Worm (Caenorhabditis elegans) whole organism, young adult: ENCODE results near the gene F26F4.8.

Experiments used
- F23B12.7 ChIP-seq: sonication (generic microtip); optimal IDR thresholded peaks from 2 replicates; lab custom pipeline; 2017; ENCODE audit warnings: missing genetic modification characterization, mild to moderate bottlenecking, missing compliant biosample characterization, antibody characterized with exemption, moderate library complexity; ENCODE audit not compliant: insufficient read depth
- F49E8.2 ChIP-seq: sonication (generic microtip); optimal IDR thresholded peaks from 3 replicates; lab custom pipeline; 2017; ENCODE audit warnings: missing genetic modification characterization, mild to moderate bottlenecking, missing compliant biosample characterization, antibody characterized with exemption, moderate library complexity; ENCODE audit not compliant: insufficient read depth
- F55B11.4 ChIP-seq: sonication (generic microtip); optimal IDR thresholded peaks from 2 replicates; lab custom pipeline; 2016; ENCODE audit warnings: missing compliant biosample characterization, missing genetic modification characterization, borderline replicate concordance; ENCODE audit not compliant: insufficient read depth
- F57A8.1 ChIP-seq: fragments of 200-800 bp; sonication (Bioruptor generic); optimal IDR thresholded peaks from 2 replicates; lab custom pipeline; 2018; ENCODE audit warnings: mild to moderate bottlenecking, missing genetic modification characterization, moderate library complexity, missing compliant biosample characterization
- attf-3 ChIP-seq: fragments of 200-800 bp; sonication (Bioruptor generic); conservative IDR thresholded peaks from 2 replicates; pipeline ENCODE4 v1.3.6; 2022; ENCODE audit warnings: missing genetic modification reagents, missing genetic modification characterization, missing compliant biosample characterization
- cebp-2 ChIP-seq: fragments of 200-800 bp; sonication (Bioruptor generic); IDR thresholded peaks from 2 replicates; pipeline ENCODE4 v1.3.6; 2022; ENCODE audit warnings: missing genetic modification characterization, missing compliant biosample characterization
- dpl-1 ChIP-seq: fragments of 150-350 bp; optimal IDR thresholded peaks from 2 replicates; lab custom pipeline; 2014; ENCODE audit warnings: missing biosample characterization, missing genetic modification reagents, missing genetic modification characterization
- let-607 ChIP-seq, 2 experiments: fragments of 200-800 bp in 1 of 2; sonication (Bioruptor generic) in 1 of 2; sonication (generic microtip) in 1 of 2; optimal IDR thresholded peaks; 2 replicates each; lab custom pipeline; 2016 to 2018; ENCODE audit warnings: mild to moderate bottlenecking in 2 of 2, missing compliant biosample characterization in 2 of 2, missing genetic modification characterization in 2 of 2, moderate library complexity in 2 of 2, missing genotype in 1 of 2
- nfya-1 ChIP-seq: sonication (generic microtip); optimal IDR thresholded peaks from 2 replicates; lab custom pipeline; 2017; ENCODE audit warnings: antibody characterized with exemption, missing compliant biosample characterization, missing genetic modification characterization, borderline replicate concordance; ENCODE audit not compliant: insufficient read depth
- nfya-2 ChIP-seq: fragments of 200-800 bp; sonication (Bioruptor generic); IDR thresholded peaks from 2 replicates; pipeline ENCODE4 v1.3.6; 2022; ENCODE audit warnings: missing genetic modification reagents, missing genetic modification characterization, missing compliant biosample characterization
- pha-4 ChIP-seq: fragments of 150-350 bp; sonication (generic microtip); optimal IDR thresholded peaks from 2 replicates; lab custom pipeline; 2014; ENCODE audit warnings: missing biosample characterization, missing genetic modification reagents, missing genetic modification characterization
- snpc-4 ChIP-seq, 5 experiments: fragments of 150-350 bp in 1 of 5; sonication (generic microtip) in 4 of 5; optimal IDR thresholded peaks; 2 replicates each; lab custom pipeline; 2014 to 2018; ENCODE audit warnings: missing genetic modification characterization in 5 of 5, missing biosample characterization in 3 of 5, antibody characterized with exemption in 2 of 5, mild to moderate bottlenecking in 2 of 5, missing compliant biosample characterization in 2 of 5, missing genotype in 2 of 5, moderate library complexity in 2 of 5, missing genetic modification reagents in 1 of 5
- unc-62 ChIP-seq: fragments of 150-350 bp; optimal IDR thresholded peaks from 2 replicates; lab custom pipeline; 2014; ENCODE audit warnings: missing biosample characterization, missing genetic modification reagents, missing genetic modification characterization

- TF ChIP-seq F23B12.7 (no peak), unc-62 (GFP tag; lab: Kevin White, UChicago) (no peak), dpl-1 (no peak), let-607 (tag; optimal IDR thresholded peaks at IDR 0.05; lab: Kevin White, UChicago) (no peak), attf-3 (no peak), snpc-4 (GFP tag; optimal IDR thresholded peaks at IDR 0.05; lab: Kevin White, UChicago) (no peak), snpc-4 (tag; optimal IDR thresholded peaks at IDR 0.05; lab: Kevin White, UChicago) (no peak), nfya-1 (no peak), pha-4 (tag; lab: Kevin White, UChicago) (no peak), nfya-2 (GFP tag; lab: Robert Waterston, UW) (no peak), F49E8.2 (tag; lab: Kevin White, UChicago) (no peak), cebp-2 (GFP tag; lab: Robert Waterston, UW) (no peak), F57A8.1 (no peak), F55B11.4 (tag; lab: Kevin White, UChicago) (no peak)
These were observed 6.2 kb downstream of the F26F4.8 start, which contains the start of gene nhl-2 for ce11 chrIII:4899035-4899578.
